Fruit fly (Drosophila melanogaster) whole organism, embryonic: Measurements from ENCODE around the gene CG14383.

Experiments used
- BEAF-32 ChIP-seq: fragments of 200-800 bp; sonication (Bioruptor generic); optimal IDR thresholded peaks from 3 replicates; lab custom pipeline; 2017; ENCODE audit warnings: missing biosample characterization, missing genetic modification characterization, mild to moderate bottlenecking, moderate library complexity, missing genetic modification reagents
- CG10209 ChIP-seq: fragments of 200-800 bp; sonication (Bioruptor generic); optimal IDR thresholded peaks from 3 replicates; lab custom pipeline; 2017; ENCODE audit warnings: missing biosample characterization, mild to moderate bottlenecking, missing genetic modification characterization, missing genetic modification reagents
- CG11456 ChIP-seq: fragments of 200-800 bp; sonication (Bioruptor generic); IDR thresholded peaks from 3 replicates; pipeline ENCODE4 v1.3.6; 2022; ENCODE audit warnings: missing biosample characterization, missing genetic modification characterization
- CG12769 ChIP-seq: fragments of 200-800 bp; sonication (Bioruptor generic); optimal IDR thresholded peaks from 2 replicates; lab custom pipeline; 2019; ENCODE audit warnings: missing biosample characterization, mild to moderate bottlenecking, missing genetic modification characterization, moderate library complexity
- CG13296 ChIP-seq: fragments of 200-800 bp; sonication (Bioruptor generic); optimal IDR thresholded peaks from 3 replicates; lab custom pipeline; 2018; ENCODE audit warnings: missing biosample characterization, mild to moderate bottlenecking, missing genetic modification characterization
- CG15269 ChIP-seq: fragments of 200-800 bp; sonication (Bioruptor generic); optimal IDR thresholded peaks from 2 replicates; lab custom pipeline; 2018; ENCODE audit warnings: missing biosample characterization, mild to moderate bottlenecking, missing genetic modification characterization, moderate library complexity
- CG16813 ChIP-seq: fragments of 200-800 bp; sonication (Bioruptor generic); IDR thresholded peaks from 3 replicates; pipeline ENCODE4 v1.3.6; 2022; ENCODE audit warnings: missing biosample characterization, missing genetic modification characterization; ENCODE audit not compliant: partially characterized antibody
- CG17359 ChIP-seq: fragments of 200-800 bp; sonication (Bioruptor generic); optimal IDR thresholded peaks from 3 replicates; lab custom pipeline; 2018; ENCODE audit warnings: missing biosample characterization, mild to moderate bottlenecking, missing genetic modification characterization, moderate library complexity
- CG2120 ChIP-seq: fragments of 200-800 bp; sonication (Bioruptor generic); optimal IDR thresholded peaks from 3 replicates; lab custom pipeline; 2016; ENCODE audit warnings: missing biosample characterization, missing genetic modification characterization
- CG30020 ChIP-seq: fragments of 200-800 bp; optimal IDR thresholded peaks from 2 replicates; lab custom pipeline; 2019; ENCODE audit warnings: missing biosample characterization, mild to moderate bottlenecking, missing genetic modification characterization, moderate library complexity
- CG4360 ChIP-seq: fragments of 200-800 bp; sonication (Bioruptor generic); IDR thresholded peaks from 2 replicates; pipeline ENCODE4 v1.3.6; 2022; ENCODE audit warnings: missing biosample characterization, missing genetic modification characterization
- CG4424 ChIP-seq: fragments of 200-800 bp; sonication (Bioruptor generic); optimal IDR thresholded peaks from 3 replicates; lab custom pipeline; 2016; ENCODE audit warnings: missing biosample characterization, missing genetic modification characterization
- CG4854 ChIP-seq: fragments of 200-800 bp; sonication (Bioruptor generic); optimal IDR thresholded peaks from 2 replicates; lab custom pipeline; 2016; ENCODE audit warnings: missing biosample characterization, missing genetic modification characterization, inconsistent platforms
- CG6854 ChIP-seq: fragments of 200-800 bp; sonication (Bioruptor generic); optimal IDR thresholded peaks from 3 replicates; lab custom pipeline; 2017; ENCODE audit warnings: missing biosample characterization, mild to moderate bottlenecking, missing genetic modification characterization
- CG7839 ChIP-seq: fragments of 200-800 bp; sonication (Bioruptor generic); optimal IDR thresholded peaks from 3 replicates; lab custom pipeline; 2018; ENCODE audit warnings: missing biosample characterization, mild to moderate bottlenecking, missing genetic modification characterization, moderate library complexity
- CG7987 ChIP-seq: fragments of 200-800 bp; sonication (Bioruptor generic); optimal IDR thresholded peaks from 2 replicates; lab custom pipeline; 2018; ENCODE audit warnings: missing biosample characterization, mild to moderate bottlenecking, missing genetic modification characterization, moderate library complexity
- CG8388 ChIP-seq: fragments of 200-800 bp; sonication (Bioruptor generic); optimal IDR thresholded peaks from 2 replicates; lab custom pipeline; 2019; ENCODE audit warnings: missing biosample characterization, mild to moderate bottlenecking, missing genetic modification characterization, moderate library complexity
- Camta ChIP-seq: fragments of 200-800 bp; sonication (Bioruptor generic); optimal IDR thresholded peaks from 2 replicates; lab custom pipeline; 2016; ENCODE audit warnings: missing biosample characterization, missing genetic modification characterization
- CkIIα-i1 ChIP-seq: fragments of 200-800 bp; sonication (Bioruptor generic); IDR thresholded peaks from 2 replicates; pipeline ENCODE4 v1.3.6; 2022; ENCODE audit warnings: missing biosample characterization, missing genetic modification characterization
- Dad ChIP-seq: fragments of 200-800 bp; sonication (Bioruptor generic); optimal IDR thresholded peaks from 3 replicates; lab custom pipeline; 2016; ENCODE audit warnings: missing biosample characterization, missing genetic modification characterization
- Dp ChIP-seq: fragments of 200-800 bp; sonication (Bioruptor generic); optimal IDR thresholded peaks from 2 replicates; lab custom pipeline; 2018; ENCODE audit warnings: missing biosample characterization, mild to moderate bottlenecking, missing genetic modification characterization, moderate library complexity
- Eip74EF ChIP-seq, 2 experiments: fragments of 200-800 bp in 1 of 2; fragments of >200 bp in 1 of 2; sonication (Bioruptor generic) in 1 of 2; optimal IDR thresholded peaks; 2 replicates each; lab custom pipeline; 2017 to 2019; ENCODE audit warnings: missing biosample characterization in 2 of 2, missing genetic modification characterization in 2 of 2, mild to moderate bottlenecking in 1 of 2, moderate library complexity in 1 of 2
- HmgZ ChIP-seq: fragments of 200-800 bp; sonication (Bioruptor generic); optimal IDR thresholded peaks from 2 replicates; lab custom pipeline; 2018; ENCODE audit warnings: missing biosample characterization, mild to moderate bottlenecking, missing genetic modification characterization
- Max ChIP-seq: fragments of 200-800 bp; sonication (Bioruptor generic); optimal IDR thresholded peaks from 2 replicates; lab custom pipeline; 2016; ENCODE audit warnings: missing biosample characterization, mild to moderate bottlenecking, missing genetic modification characterization
- Mes4 ChIP-seq: fragments of 200-800 bp; sonication (Bioruptor generic); optimal IDR thresholded peaks from 2 replicates; lab custom pipeline; 2016; ENCODE audit warnings: missing biosample characterization, missing genetic modification characterization
- Myb ChIP-seq: fragments of 200-800 bp; sonication (Bioruptor generic); optimal IDR thresholded peaks from 2 replicates; lab custom pipeline; 2016; ENCODE audit warnings: missing biosample characterization, missing genetic modification characterization
- Nf-YC ChIP-seq: fragments of 200-800 bp; optimal IDR thresholded peaks from 3 replicates; lab custom pipeline; 2019; ENCODE audit warnings: missing biosample characterization, mild to moderate bottlenecking, missing genetic modification characterization, moderate library complexity
- Opbp ChIP-seq: fragments of 200-800 bp; sonication (Bioruptor generic); IDR thresholded peaks from 3 replicates; pipeline ENCODE4 v1.3.6; 2022; ENCODE audit warnings: missing biosample characterization, missing genetic modification characterization; ENCODE audit not compliant: partially characterized antibody
- Sry-β ChIP-seq: fragments of 200-800 bp; sonication (Bioruptor generic); optimal IDR thresholded peaks from 2 replicates; lab custom pipeline; 2018; ENCODE audit warnings: missing biosample characterization, mild to moderate bottlenecking, missing genetic modification characterization, moderate library complexity
- az2 ChIP-seq: fragments of 200-800 bp; sonication (Bioruptor generic); optimal IDR thresholded peaks from 3 replicates; lab custom pipeline; 2016; ENCODE audit warnings: missing biosample characterization, missing genetic modification characterization
- bcd ChIP-seq: fragments of 200-800 bp; sonication (Bioruptor generic); optimal IDR thresholded peaks from 2 replicates; lab custom pipeline; 2017; ENCODE audit warnings: missing biosample characterization, mild to moderate bottlenecking, missing genetic modification characterization
- cad ChIP-seq: fragments of >200 bp; optimal IDR thresholded peaks from 2 replicates; lab custom pipeline; 2017; ENCODE audit warnings: missing biosample characterization, missing genetic modification characterization
- cato ChIP-seq: fragments of 200-800 bp; sonication (Bioruptor generic); optimal IDR thresholded peaks from 2 replicates; lab custom pipeline; 2016; ENCODE audit warnings: missing biosample characterization, missing genetic modification characterization, borderline replicate concordance
- chif ChIP-seq, 2 experiments: fragments of 200-800 bp; sonication (Bioruptor generic); optimal IDR thresholded peaks; 3 replicates each; lab custom pipeline; 2016; ENCODE audit warnings: missing biosample characterization in 2 of 2, missing genetic modification characterization in 2 of 2
- gt ChIP-seq: fragments of 200-800 bp; sonication (Bioruptor generic); IDR thresholded peaks from 2 replicates; pipeline ENCODE4 v1.3.6; 2022; ENCODE audit warnings: missing biosample characterization, missing genetic modification characterization
- hbn ChIP-seq: fragments of 200-800 bp; sonication (Bioruptor generic); IDR thresholded peaks from 2 replicates; pipeline ENCODE4 v1.3.6; 2022; ENCODE audit warnings: missing biosample characterization, missing genetic modification characterization; ENCODE audit not compliant: partially characterized antibody
- ind ChIP-seq: fragments of 200-800 bp; sonication (Bioruptor generic); optimal IDR thresholded peaks from 3 replicates; lab custom pipeline; 2016; ENCODE audit warnings: missing biosample characterization, missing genetic modification characterization
- inv ChIP-seq: fragments of 200-800 bp; sonication (Bioruptor generic); IDR thresholded peaks from 2 replicates; pipeline ENCODE4 v1.3.6; 2022; ENCODE audit warnings: missing biosample characterization, missing genetic modification characterization; ENCODE audit not compliant: partially characterized antibody
- lola ChIP-seq, 3 experiments: fragments of >200 bp in 2 of 3; fragments of 200-800 bp in 1 of 3; sonication (Bioruptor generic) in 1 of 3; optimal IDR thresholded peaks; 2 replicates each; lab custom pipeline; 2017 to 2019; ENCODE audit warnings: missing biosample characterization in 3 of 3, missing genetic modification characterization in 3 of 3, mild to moderate bottlenecking in 1 of 3, moderate library complexity in 1 of 3
- pho ChIP-seq: fragments of 200-800 bp; sonication (Bioruptor generic); optimal IDR thresholded peaks from 2 replicates; lab custom pipeline; 2016; ENCODE audit warnings: missing biosample characterization, missing genetic modification characterization
- psq ChIP-seq: fragments of 200-800 bp; sonication (Bioruptor generic); optimal IDR thresholded peaks from 2 replicates; lab custom pipeline; 2017; ENCODE audit warnings: missing biosample characterization, missing genetic modification characterization
- repo ChIP-seq: fragments of 200-800 bp; sonication (Bioruptor generic); optimal IDR thresholded peaks from 2 replicates; lab custom pipeline; 2016; ENCODE audit warnings: missing biosample characterization, missing genetic modification characterization
- stwl ChIP-seq: fragments of 200-800 bp; sonication (Bioruptor generic); optimal IDR thresholded peaks from 3 replicates; lab custom pipeline; 2018; ENCODE audit warnings: missing biosample characterization, mild to moderate bottlenecking, missing genetic modification characterization, moderate library complexity
- tin ChIP-seq: fragments of 200-800 bp; sonication (Bioruptor generic); optimal IDR thresholded peaks from 3 replicates; lab custom pipeline; 2016; ENCODE audit warnings: missing biosample characterization, missing genetic modification characterization
- tio ChIP-seq: fragments of 200-800 bp; sonication (Bioruptor generic); optimal IDR thresholded peaks from 2 replicates; lab custom pipeline; 2017; ENCODE audit warnings: missing biosample characterization, missing genetic modification characterization, inconsistent platforms
- wek ChIP-seq: fragments of 200-800 bp; sonication (Bioruptor generic); optimal IDR thresholded peaks from 3 replicates; lab custom pipeline; 2018; ENCODE audit warnings: missing biosample characterization, mild to moderate bottlenecking, missing genetic modification characterization, moderate library complexity
- zen2 ChIP-seq: fragments of 200-800 bp; sonication (Bioruptor generic); IDR thresholded peaks from 3 replicates; pipeline ENCODE4 v1.3.6; 2022; ENCODE audit warnings: missing biosample characterization, missing genetic modification characterization; ENCODE audit not compliant: partially characterized antibody

Gene CG14383

dm6 chr3R:13030257-13031173 lies 42.2 kb upstream of the CG14383 start, which contains the start of the genes CG46281 and CG46280:
Gene CG46281, minus strand, starts transcription at chr3R:13030307.
Gene CG46280, minus strand, starts transcription at chr3R:13030659.
- TF ChIP-seq inv (GFP tag; lab: Robert Waterston, UW) (0 out of 2 replicates have a peak, but pooled peaks have one; percentile 24), zen2 (GFP tag; lab: Robert Waterston, UW) (no peak; the same call in 2 of the 3 replicates), Nf-YC (tag; lab: Kevin White, UChicago) (no peak), CG4854 (GFP tag; lab: Kevin White, UChicago) (peak; percentile 15), tin (GFP tag; lab: Kevin White, UChicago) (peak; percentile 29), CG4360 (GFP tag; lab: Robert Waterston, UW) (no peak), cato (peak; percentile 1), CG12769 (tag; lab: Kevin White, UChicago) (no peak), Mes4 (GFP tag; lab: Kevin White, UChicago) (no peak), tio (GFP tag; lab: Kevin White, UChicago) (no peak), pho (GFP tag; lab: Kevin White, UChicago) (peak; percentile 47), Max (GFP tag; lab: Kevin White, UChicago) (peak; percentile 52), CG6854 (GFP tag; lab: Kevin White, UChicago) (no peak), CkIIα-i1 (GFP tag; lab: Robert Waterston, UW) (no peak), CG16813 (GFP tag; lab: Robert Waterston, UW) (peak; percentile 52; the same call in 2 of the 3 replicates), CG10209 (GFP tag; lab: Kevin White, UChicago) (no peak), ind (GFP tag; lab: Kevin White, UChicago) (no peak), Dp (GFP tag; lab: Kevin White, UChicago) (peak; percentile 57), CG30020 (tag; lab: Kevin White, UChicago) (peak; percentile 74), CG11456 (GFP tag; lab: Robert Waterston, UW) (no peak), stwl (tag; lab: Kevin White, UChicago) (peak; percentile 97), CG7839 (no peak), CG2120 (GFP tag; lab: Kevin White, UChicago) (peak; percentile 71), Myb (GFP tag; lab: Kevin White, UChicago) (peak; percentile 20), BEAF-32 (GFP tag; lab: Kevin White, UChicago) (peak; percentile 68), az2 (no peak), cad (GFP tag; lab: Kevin White, UChicago) (no peak), CG8388 (GFP tag; lab: Kevin White, UChicago) (no peak), CG13296 (GFP tag; lab: Kevin White, UChicago) (no peak), wek (GFP tag; lab: Kevin White, UChicago) (peak; percentile 93), CG17359 (tag; lab: Kevin White, UChicago) (no peak), psq (no peak), chif (GFP tag; optimal IDR thresholded peaks at IDR 0.05; lab: Kevin White, UChicago) (peak in 1 of 2 experiments; percentile 38), CG15269 (tag; lab: Kevin White, UChicago) (no peak), Dad (GFP tag; lab: Kevin White, UChicago) (peak; percentile 12), Camta (peak; percentile 24), hbn (GFP tag; lab: Robert Waterston, UW) (peak; percentile 40; the same call in 1 of the 2 replicates), Eip74EF (GFP tag; optimal IDR thresholded peaks at IDR 0.05; lab: Kevin White, UChicago) (no peak), Sry-β (GFP tag; lab: Kevin White, UChicago) (peak; percentile 13), bcd (no peak), HmgZ (peak; percentile 35), lola (GFP tag; optimal IDR thresholded peaks at IDR 0.05; lab: Kevin White, UChicago) (peak in 1 of 3 experiments; percentile 30), Opbp (peak; percentile 61; the same call in 1 of the 3 replicates), gt (GFP tag; lab: Robert Waterston, UW) (no peak), repo (GFP tag; lab: Kevin White, UChicago) (peak; percentile 9), CG4424 (GFP tag; lab: Kevin White, UChicago) (peak; percentile 20), CG7987 (GFP tag; lab: Kevin White, UChicago) (no peak)
